Worm (Caenorhabditis elegans) whole organism, mixed stage, embryonic: ENCODE data around the gene mks-5.

Source experiments
- M03D4.4 ChIP-seq: sonication (generic microtip); optimal IDR thresholded peaks from 2 replicates; lab custom pipeline; 2017; ENCODE audit warnings: mild to moderate bottlenecking, missing genetic modification characterization, missing compliant biosample characterization
- bed-3 ChIP-seq: fragments of 200-800 bp; sonication (Bioruptor generic); optimal IDR thresholded peaks from 3 replicates; lab custom pipeline; 2018; ENCODE audit warnings: mild to moderate bottlenecking, missing genetic modification characterization, moderate library complexity, missing compliant biosample characterization
- blmp-1 ChIP-seq: fragments of 150-350 bp; optimal IDR thresholded peaks from 2 replicates; lab custom pipeline; 2014; ENCODE audit warnings: missing biosample characterization, missing genetic modification characterization
- ceh-39 ChIP-seq: fragments of 150-350 bp; optimal IDR thresholded peaks from 2 replicates; lab custom pipeline; 2014; ENCODE audit warnings: missing biosample characterization, missing genetic modification characterization
- ceh-43 ChIP-seq: fragments of 200-800 bp; sonication (Bioruptor generic); optimal IDR thresholded peaks from 2 replicates; lab custom pipeline; 2018; ENCODE audit warnings: mild to moderate bottlenecking, missing genetic modification characterization, moderate library complexity, missing compliant biosample characterization
- cnd-1 ChIP-seq: fragments of 200-800 bp; sonication (Bioruptor generic); optimal IDR thresholded peaks from 2 replicates; lab custom pipeline; 2018; ENCODE audit warnings: mild to moderate bottlenecking, missing genetic modification characterization, missing compliant biosample characterization
- drap-1 ChIP-seq: fragments of 200-800 bp; sonication (Bioruptor generic); optimal IDR thresholded peaks from 3 replicates; lab custom pipeline; 2018; ENCODE audit warnings: mild to moderate bottlenecking, missing genetic modification characterization, missing compliant biosample characterization
- elt-1 ChIP-seq: sonication (generic microtip); optimal IDR thresholded peaks from 2 replicates; lab custom pipeline; 2017; ENCODE audit warnings: missing genetic modification characterization, mild to moderate bottlenecking, missing compliant biosample characterization, antibody characterized with exemption, moderate library complexity, borderline replicate concordance; ENCODE audit not compliant: insufficient read depth
- elt-3 ChIP-seq: fragments of 150-350 bp; optimal IDR thresholded peaks from 2 replicates; lab custom pipeline; 2014; ENCODE audit warnings: missing biosample characterization, missing genetic modification characterization
- flh-1 ChIP-seq: fragments of 200-800 bp; sonication (Bioruptor generic); optimal IDR thresholded peaks from 2 replicates; lab custom pipeline; 2018; ENCODE audit warnings: mild to moderate bottlenecking, missing genetic modification characterization, moderate library complexity, missing compliant biosample characterization
- ham-2 ChIP-seq: fragments of 200-800 bp; sonication (Bioruptor generic); optimal IDR thresholded peaks from 2 replicates; lab custom pipeline; 2018; ENCODE audit warnings: mild to moderate bottlenecking, missing genetic modification characterization, missing compliant biosample characterization
- lin-13 ChIP-seq: fragments of 150-350 bp; optimal IDR thresholded peaks from 2 replicates; lab custom pipeline; 2014; ENCODE audit warnings: missing biosample characterization, missing genetic modification characterization
- lsy-2 ChIP-seq: fragments of 150-350 bp; optimal IDR thresholded peaks from 2 replicates; lab custom pipeline; 2014; ENCODE audit warnings: missing biosample characterization, missing genetic modification characterization
- mab-5 ChIP-seq: fragments of 150-350 bp; optimal IDR thresholded peaks from 2 replicates; lab custom pipeline; 2014; ENCODE audit warnings: missing biosample characterization, missing genetic modification characterization
- mep-1 ChIP-seq: fragments of 150-350 bp; optimal IDR thresholded peaks from 2 replicates; lab custom pipeline; 2017; ENCODE audit warnings: missing biosample characterization, missing genetic modification reagents, missing genetic modification characterization, inconsistent platforms
- mls-2 ChIP-seq: sonication (generic microtip); optimal IDR thresholded peaks from 2 replicates; lab custom pipeline; 2016; ENCODE audit warnings: mild to moderate bottlenecking, missing genetic modification characterization, moderate library complexity, missing compliant biosample characterization
- nhr-12 ChIP-seq: fragments of 150-350 bp; optimal IDR thresholded peaks from 2 replicates; lab custom pipeline; 2014; ENCODE audit warnings: missing biosample characterization, missing genetic modification characterization
- nhr-2 ChIP-seq: fragments of 150-350 bp; optimal IDR thresholded peaks from 2 replicates; lab custom pipeline; 2014; ENCODE audit warnings: missing biosample characterization, missing genetic modification characterization
- nhr-237 ChIP-seq: fragments of 150-350 bp; optimal IDR thresholded peaks from 2 replicates; lab custom pipeline; 2014; ENCODE audit warnings: missing biosample characterization, missing genetic modification characterization
- nhr-28 ChIP-seq: fragments of 150-350 bp; optimal IDR thresholded peaks from 2 replicates; lab custom pipeline; 2014; ENCODE audit warnings: missing biosample characterization, missing genetic modification characterization
- pha-4 ChIP-seq: fragments of 150-350 bp; optimal IDR thresholded peaks from 2 replicates; lab custom pipeline; 2018; ENCODE audit warnings: missing biosample characterization, missing genetic modification reagents, missing genetic modification characterization
- sem-2 ChIP-seq: fragments of 200-800 bp; sonication (Bioruptor generic); optimal IDR thresholded peaks from 2 replicates; lab custom pipeline; 2018; ENCODE audit warnings: mild to moderate bottlenecking, missing genetic modification characterization, missing compliant biosample characterization
- snpc-4 ChIP-seq: fragments of 150-350 bp; optimal IDR thresholded peaks from 2 replicates; lab custom pipeline; 2014; ENCODE audit warnings: missing biosample characterization, missing genetic modification characterization
- sptf-1 ChIP-seq: sonication (generic microtip); optimal IDR thresholded peaks from 2 replicates; lab custom pipeline; 2017; ENCODE audit warnings: mild to moderate bottlenecking, missing genetic modification characterization, moderate library complexity, missing compliant biosample characterization
- tbx-8 ChIP-seq: fragments of 200-800 bp; sonication (Bioruptor generic); optimal IDR thresholded peaks from 2 replicates; lab custom pipeline; 2018; ENCODE audit warnings: mild to moderate bottlenecking, missing genetic modification characterization, moderate library complexity, missing compliant biosample characterization
- unc-120 ChIP-seq: sonication (generic microtip); optimal IDR thresholded peaks from 2 replicates; lab custom pipeline; 2017; ENCODE audit warnings: missing genetic modification characterization, missing compliant biosample characterization; ENCODE audit not compliant: poor library complexity, severe bottlenecking
- unc-62 ChIP-seq: fragments of 150-350 bp; optimal IDR thresholded peaks from 2 replicates; lab custom pipeline; 2014; ENCODE audit warnings: missing biosample characterization, missing genetic modification reagents, missing genetic modification characterization
- zip-8 ChIP-seq: fragments of 150-350 bp; optimal IDR thresholded peaks from 2 replicates; lab custom pipeline; 2014; ENCODE audit warnings: missing biosample characterization, missing genetic modification characterization
- ztf-11 ChIP-seq: fragments of 150-350 bp; optimal IDR thresholded peaks from 2 replicates; lab custom pipeline; 2014; ENCODE audit warnings: missing biosample characterization, missing genetic modification characterization

mks-5 gene

DNA sequence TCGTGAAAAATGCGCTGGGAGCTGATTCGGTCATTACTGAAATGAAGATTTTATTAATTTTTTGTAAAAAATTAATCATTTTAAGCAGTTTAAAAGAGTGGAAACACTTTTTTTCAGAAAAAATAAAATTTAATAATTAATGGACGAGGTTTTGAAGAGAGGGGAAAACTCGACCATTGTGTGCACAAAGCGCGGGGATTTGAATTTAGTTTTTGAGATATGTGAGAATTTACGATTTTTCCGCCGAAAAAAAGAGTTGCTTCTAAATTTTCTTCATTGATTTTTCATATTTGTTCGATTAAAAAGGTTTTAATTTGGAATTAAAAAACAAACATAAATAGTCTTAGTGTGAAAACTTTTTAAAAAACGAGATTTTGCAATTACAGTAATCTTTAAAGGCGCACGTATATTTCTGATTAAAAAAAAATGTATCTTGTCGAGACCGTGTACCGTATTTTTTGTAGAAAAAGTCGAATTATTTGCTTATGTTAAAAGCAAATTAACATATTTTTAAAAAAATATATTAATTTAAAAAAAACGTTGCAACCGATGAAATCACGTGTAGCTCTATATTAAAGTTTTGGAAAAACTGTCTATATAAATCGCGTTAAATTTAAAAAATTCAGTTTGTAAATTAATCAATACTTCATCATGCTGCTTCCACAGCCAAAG lies 5.6 kb upstream of the mks-5 start, which contains the start of the genes dph-2 and C09G5.7:
Gene dph-2 (minus strand): TSS at position 36 of the 672 bp plus-strand sequence.
Gene C09G5.7 (plus strand): TSS at position 622 of the 672 bp plus-strand sequence.
- TF ChIP-seq mab-5 (tag; lab: Kevin White, UChicago) = no peak

- TF ChIP-seq nhr-12 (tag; lab: Kevin White, UChicago) (no peak), tbx-8 (GFP tag; lab: Kevin White, UChicago) (no peak), bed-3 (no peak), drap-1 (GFP tag; lab: Kevin White, UChicago) (no peak), sptf-1 (tag; lab: Kevin White, UChicago) (no peak), flh-1 (GFP tag; lab: Kevin White, UChicago) (no peak), unc-120 (tag; lab: Kevin White, UChicago) (no peak)
Measured at ce11 chrII:10717124-10717523, 2.9 kb upstream of the mks-5 start, which contains the start of gene C09G5.13. TSS of gene C09G5.13 (plus strand) at chrII:10717424.

ce11 chrII:10723069-10723468 lies 3.0 kb downstream of the mks-5 start, which contains the start of gene C09G5.14:
TSS of gene C09G5.14 (minus strand) at chrII:10723169.
- TF ChIP-seq ceh-39 (no peak), snpc-4 (tag; lab: Kevin White, UChicago) (no peak), flh-1 (GFP tag; lab: Kevin White, UChicago) (no peak), pha-4 (no peak), nhr-2 (tag; lab: Kevin White, UChicago) (no peak), M03D4.4 (tag; lab: Kevin White, UChicago) (no peak), cnd-1 (tag; lab: Kevin White, UChicago) (no peak), bed-3 (no peak), sem-2 (GFP tag; lab: Kevin White, UChicago) (no peak), unc-62 (GFP tag; lab: Kevin White, UChicago) (no peak), elt-1 (tag; lab: Kevin White, UChicago) (no peak), elt-3 (tag; lab: Kevin White, UChicago) (no peak), drap-1 (GFP tag; lab: Kevin White, UChicago) (no peak), ham-2 (GFP tag; lab: Kevin White, UChicago) (no peak), nhr-28 (tag; lab: Kevin White, UChicago) (no peak), mep-1 (tag; lab: Kevin White, UChicago) (no peak), lin-13 (tag; lab: Kevin White, UChicago) (no peak)
- TF ChIP-seq, all 35 proteins: peak for 0

DNA sequence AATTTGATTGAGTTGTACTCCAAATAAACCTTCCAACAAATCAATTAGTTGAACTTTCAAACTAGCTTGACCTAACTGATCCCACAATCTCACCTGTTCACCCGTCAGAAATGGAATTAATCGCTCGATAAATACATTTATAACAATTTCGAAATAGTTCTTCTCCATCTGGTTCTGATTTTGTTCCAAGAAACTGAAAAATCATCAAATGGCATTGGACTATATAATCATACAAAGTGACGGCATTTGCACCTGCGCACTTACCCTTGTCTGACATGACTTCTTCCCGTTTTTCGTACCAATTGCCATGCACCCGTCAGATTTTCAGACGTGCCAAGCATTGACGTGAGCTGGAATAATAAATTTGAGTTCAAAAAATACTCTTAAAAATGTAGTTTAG lies 10.7 kb downstream of the mks-5 start:
- TF ChIP-seq sptf-1 (tag; lab: Kevin White, UChicago) (no peak), nhr-28 (tag; lab: Kevin White, UChicago) (no peak), drap-1 (GFP tag; lab: Kevin White, UChicago) (no peak), bed-3 (no peak), ham-2 (GFP tag; lab: Kevin White, UChicago) (no peak), mls-2 (tag; lab: Kevin White, UChicago) (no peak), blmp-1 (tag; lab: Kevin White, UChicago) (no peak), nhr-2 (tag; lab: Kevin White, UChicago) (no peak), zip-8 (tag; lab: Kevin White, UChicago) (no peak), lsy-2 (tag; lab: Kevin White, UChicago) (no peak)

- TF ChIP-seq ceh-43 (GFP tag; lab: Kevin White, UChicago) (no peak), tbx-8 (GFP tag; lab: Kevin White, UChicago) (no peak), pha-4 (no peak), elt-3 (tag; lab: Kevin White, UChicago) (no peak), ztf-11 (tag; lab: Kevin White, UChicago) (no peak), drap-1 (GFP tag; lab: Kevin White, UChicago) (no peak)
Measured at ce11 chrII:10731552-10731951, 11.5 kb downstream of the mks-5 start, which contains the start of gene glb-12. TSS of gene glb-12 (minus strand) at chrII:10731652.

DNA sequence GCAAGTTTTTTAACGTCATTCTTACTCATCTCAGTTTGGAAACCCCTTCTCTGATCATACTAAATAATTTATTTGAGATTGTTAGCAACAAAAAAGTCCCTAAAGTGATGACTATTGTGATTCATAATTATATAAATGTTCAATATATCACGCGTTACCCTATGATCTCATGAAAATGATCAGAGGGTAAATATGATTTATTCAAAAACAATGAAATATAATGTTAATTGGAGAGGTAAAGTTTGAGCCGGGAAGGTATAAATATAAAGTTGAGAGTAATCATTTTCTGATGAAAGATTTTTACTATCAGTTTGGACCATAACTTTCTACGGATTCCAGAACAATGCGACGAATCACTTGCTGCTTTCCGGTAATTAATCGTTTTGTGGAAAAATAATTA lies 17.0 kb downstream of the mks-5 start, which contains the start of gene C52A11.3:
Gene C52A11.3 (plus strand): TSS at position 301 of the 400 bp plus-strand sequence.
- TF ChIP-seq drap-1 (GFP tag; lab: Kevin White, UChicago) (no peak), flh-1 (GFP tag; lab: Kevin White, UChicago) (no peak), elt-3 (tag; lab: Kevin White, UChicago) (no peak), mep-1 (tag; lab: Kevin White, UChicago) (no peak), tbx-8 (GFP tag; lab: Kevin White, UChicago) (no peak), M03D4.4 (tag; lab: Kevin White, UChicago) (no peak), sem-2 (GFP tag; lab: Kevin White, UChicago) (no peak), nhr-237 (tag; lab: Kevin White, UChicago) (no peak), ceh-39 (no peak), ham-2 (GFP tag; lab: Kevin White, UChicago) (no peak), blmp-1 (tag; lab: Kevin White, UChicago) (no peak), nhr-28 (tag; lab: Kevin White, UChicago) (no peak), ztf-11 (tag; lab: Kevin White, UChicago) (no peak)
